Worm (Caenorhabditis elegans): ENCODE data around the gene ntl-3.
A peak's percentile ranks its signal among the peaks of the same experiment; 100 is the strongest.

The ntl-3 gene

DNA sequence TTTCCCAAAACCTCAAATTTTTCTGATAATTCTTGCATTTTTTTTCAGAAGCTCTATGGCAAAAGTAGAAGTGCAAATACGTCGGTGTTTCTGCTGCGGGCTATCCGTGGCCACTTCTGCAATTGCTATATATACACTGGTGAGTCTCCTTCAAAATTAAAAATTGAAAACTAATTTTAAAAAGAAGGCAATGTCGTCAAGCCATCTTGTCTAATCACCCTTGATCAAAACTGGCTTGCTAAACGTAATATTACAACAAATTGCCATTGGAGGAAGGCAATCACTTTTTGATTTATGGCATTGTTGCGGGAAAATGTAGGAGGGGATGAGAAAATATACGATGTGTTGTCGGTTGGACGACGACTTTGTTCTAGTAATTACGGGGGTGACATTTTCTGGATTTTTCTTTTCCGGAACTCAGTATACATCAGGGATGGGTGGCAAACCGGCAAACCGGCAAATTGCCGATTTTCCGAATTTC is 29.7 kb downstream of the ntl-3 start, which contains the start of gene C18D11.1:
Gene C18D11.1, plus strand, starts transcription at position 51 of the 481 bp plus-strand sequence.
- TF ChIP-seq ahr-1 (tag; optimal IDR thresholded peaks at IDR 0.05) (no peak), unc-3 (GFP tag; conservative IDR thresholded peaks at IDR 0.05) (no peak), unc-3 (tag; optimal IDR thresholded peaks at IDR 0.05) (no peak), hlh-13 (GFP tag; optimal IDR thresholded peaks at IDR 0.05) (no peak)

ce11 chrIII:11814653-11815052 is 31.6 kb downstream of the ntl-3 start:
- TF ChIP-seq unc-42 (tag; optimal IDR thresholded peaks at IDR 0.05): no peak
- no peak for TF ChIP-seq fax-1 (tag; optimal IDR thresholded peaks at IDR 0.05)
- no peak for TF ChIP-seq pha-4 (tag; optimal IDR thresholded peaks at IDR 0.05)
- TF ChIP-seq tbx-7 (tag; optimal IDR thresholded peaks at IDR 0.05): no peak
- peak; percentile 12 for TF ChIP-seq K02D7.2 (tag; optimal IDR thresholded peaks at IDR 0.05)

DNA sequence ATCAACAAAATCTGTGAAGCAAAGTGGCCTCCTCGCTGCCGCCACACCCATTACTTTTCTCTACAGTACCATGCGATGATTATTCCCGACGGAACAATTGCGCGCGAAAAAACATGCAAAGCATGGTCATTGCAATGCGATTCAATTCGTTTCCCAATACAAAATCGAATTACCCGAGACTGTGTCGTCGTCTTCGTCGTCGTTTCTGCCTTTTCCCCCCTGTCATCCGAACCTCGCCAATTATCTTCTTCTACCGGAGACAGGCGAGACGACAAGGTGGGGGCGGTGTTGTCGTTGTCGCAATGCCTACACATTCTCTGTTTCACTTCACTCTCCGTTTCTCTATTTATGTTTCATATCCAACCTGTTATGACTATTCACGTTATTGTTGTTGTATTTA is 34.4 kb downstream of the ntl-3 start:
- TF ChIP-seq pag-3 (tag; optimal IDR thresholded peaks at IDR 0.05; ENCODE audit: borderline replicate concordance) (no peak), ceh-31 (tag; optimal IDR thresholded peaks at IDR 0.05) (peak; percentile 63), hlh-6 (tag; optimal IDR thresholded peaks at IDR 0.05) (peak; percentile 9), ttx-3 (tag; optimal IDR thresholded peaks at IDR 0.05) (no peak), fkh-6 (tag; optimal IDR thresholded peaks at IDR 0.05) (no peak), ref-2 (tag; optimal IDR thresholded peaks at IDR 0.05) (peak; percentile 30)

DNA sequence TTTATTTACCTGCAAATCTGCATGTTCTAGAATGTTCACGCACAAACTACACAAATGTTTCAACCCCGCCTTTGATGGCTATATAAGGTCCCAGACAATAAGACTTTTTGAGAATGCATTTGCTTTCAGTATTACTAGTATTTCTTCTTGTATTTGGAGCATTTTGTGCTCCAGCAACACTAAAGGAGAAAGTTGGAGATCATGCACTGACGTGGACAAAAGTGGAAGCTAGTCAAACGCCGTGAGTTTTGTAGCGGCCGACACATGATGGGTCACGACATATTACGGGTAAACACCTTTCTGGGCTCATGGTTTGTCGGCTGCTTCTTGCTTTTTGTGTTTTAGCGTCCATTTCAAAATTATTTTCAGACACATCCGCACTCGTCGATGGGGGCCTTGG is 35.8 kb downstream of the ntl-3 start, which contains the start of gene C18D11.6:
Gene C18D11.6, plus strand, starts transcription at position 110 of the 400 bp plus-strand sequence.
- TF ChIP-seq ztf-16 (tag; optimal IDR thresholded peaks at IDR 0.05) (no peak), gmeb-2 (tag; optimal IDR thresholded peaks at IDR 0.05) (no peak), C08G9.2 (tag; optimal IDR thresholded peaks at IDR 0.05) (no peak), pag-3 (tag; optimal IDR thresholded peaks at IDR 0.05; ENCODE audit: borderline replicate concordance) (no peak), ceh-48 (tag; optimal IDR thresholded peaks at IDR 0.05) (no peak), sox-4 (tag; optimal IDR thresholded peaks at IDR 0.05) (no peak), eyg-1 (tag; optimal IDR thresholded peaks at IDR 0.05) (no peak), ceh-34 (tag; optimal IDR thresholded peaks at IDR 0.05) (no peak), elt-2 (tag; optimal IDR thresholded peaks at IDR 0.05) (no peak)

ce11 chrIII:11808818-11809217 is 37.4 kb downstream of the ntl-3 start, which contains the start of gene C18D11.9:
Gene C18D11.9, plus strand, starts transcription at chrIII:11809118.
- TF ChIP-seq mec-3 (tag; optimal IDR thresholded peaks at IDR 0.05; ENCODE audit: borderline replicate concordance) (no peak), ceh-14 (tag; optimal IDR thresholded peaks at IDR 0.05) (no peak), C38D4.7 (GFP tag; optimal IDR thresholded peaks at IDR 0.05) (no peak), ceh-18 (tag; optimal IDR thresholded peaks at IDR 0.05) (no peak)

- TF ChIP-seq gmeb-2 (tag; optimal IDR thresholded peaks at IDR 0.05) (no peak), madf-2 (tag; optimal IDR thresholded peaks at IDR 0.05) (no peak)
Observed at ce11 chrIII:11807418-11807817, 38.8 kb downstream of the ntl-3 start, which contains the start of gene C18D11.10. Gene C18D11.10, plus strand, starts transcription at chrIII:11807718.

DNA sequence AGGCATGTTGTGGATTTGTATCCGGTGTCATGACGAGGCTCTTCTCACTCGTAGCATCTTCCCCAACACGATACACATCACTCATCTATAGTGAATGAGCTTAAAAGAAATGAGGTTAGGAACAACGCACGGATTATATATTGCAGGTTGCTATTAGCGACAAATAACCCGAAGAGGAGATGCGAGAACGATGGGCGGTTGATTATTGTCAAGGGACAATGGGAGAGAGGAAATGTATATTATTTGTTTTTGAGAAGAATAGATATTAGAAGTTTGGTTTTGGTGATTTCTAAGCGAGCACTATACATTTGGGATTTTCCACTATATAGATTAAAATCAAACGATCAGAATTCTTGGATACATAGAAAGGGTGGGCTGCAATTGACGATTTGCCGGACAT is 39.6 kb downstream of the ntl-3 start, which contains the start of gene C18D11.7:
Gene C18D11.7, minus strand, starts transcription at position 101 of the 400 bp plus-strand sequence.
- TF ChIP-seq nfya-1 (tag; optimal IDR thresholded peaks at IDR 0.05) (no peak), ceh-22 (tag; optimal IDR thresholded peaks at IDR 0.05) (no peak), unc-3 (GFP tag; conservative IDR thresholded peaks at IDR 0.05) (no peak), unc-3 (tag; optimal IDR thresholded peaks at IDR 0.05) (no peak), elt-4 (tag; optimal IDR thresholded peaks at IDR 0.05) (no peak), ceh-24 (tag; optimal IDR thresholded peaks at IDR 0.05) (no peak), hlh-15 (tag; optimal IDR thresholded peaks at IDR 0.05) (no peak), eyg-1 (tag; optimal IDR thresholded peaks at IDR 0.05) (no peak), ref-2 (tag; optimal IDR thresholded peaks at IDR 0.05) (no peak), ceh-34 (tag; optimal IDR thresholded peaks at IDR 0.05) (no peak), ceh-45 (GFP tag; IDR thresholded peaks at IDR 0.05) (no peak), gmeb-2 (tag; optimal IDR thresholded peaks at IDR 0.05) (no peak), K02D7.2 (tag; optimal IDR thresholded peaks at IDR 0.05) (no peak), ceh-14 (tag; optimal IDR thresholded peaks at IDR 0.05) (no peak), ceh-30 (tag; optimal IDR thresholded peaks at IDR 0.05) (no peak), rnt-1 (tag; optimal IDR thresholded peaks at IDR 0.05) (no peak), pha-4 (tag; optimal IDR thresholded peaks at IDR 0.05) (no peak), odd-2 (tag; optimal IDR thresholded peaks at IDR 0.05) (no peak), nhr-11 (tag; optimal IDR thresholded peaks at IDR 0.05) (no peak), sox-2 (GFP tag; IDR thresholded peaks at IDR 0.05) (no peak)
